Worm (Caenorhabditis elegans) whole organism, L2 larva: ENCODE data around the gene sdhb-1.

Source experiments
- ama-1 ChIP-seq: fragments of 150-350 bp; optimal IDR thresholded peaks from 2 replicates; lab custom pipeline; 2018; ENCODE audit warnings: inconsistent platforms
- nhr-11 ChIP-seq: fragments of 150-350 bp; optimal IDR thresholded peaks from 2 replicates; lab custom pipeline; 2014; ENCODE audit warnings: missing biosample characterization, missing genetic modification characterization
- nhr-77 ChIP-seq: fragments of 150-350 bp; optimal IDR thresholded peaks from 2 replicates; lab custom pipeline; 2014; ENCODE audit warnings: missing biosample characterization, missing genetic modification characterization
- snpc-4 ChIP-seq: fragments of 150-350 bp; optimal IDR thresholded peaks from 2 replicates; lab custom pipeline; 2014; ENCODE audit warnings: missing biosample characterization, missing genetic modification characterization
- ztf-11 ChIP-seq: sonication (generic microtip); optimal IDR thresholded peaks from 2 replicates; lab custom pipeline; 2017; ENCODE audit warnings: missing biosample characterization, missing genetic modification characterization

DNA sequence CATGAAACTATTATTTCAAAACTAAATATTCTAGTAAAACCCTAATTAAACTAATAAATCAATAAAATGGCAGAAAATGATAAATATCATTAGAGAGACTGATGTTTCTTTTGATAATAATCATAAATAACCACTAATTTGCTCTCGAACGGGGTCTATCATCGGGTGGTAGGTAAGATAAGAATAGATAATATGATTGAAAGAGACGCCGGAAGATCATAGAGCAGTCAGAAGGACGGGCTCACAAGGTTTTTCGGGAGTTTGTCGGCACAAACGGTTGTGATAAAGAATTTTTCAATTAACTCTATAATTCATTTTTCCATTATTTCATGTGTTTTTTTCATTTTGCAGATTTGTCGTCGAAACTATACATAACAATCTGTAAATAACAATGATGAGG is 51.5 kb downstream of the sdhb-1 start:
- TF ChIP-seq nhr-77 (tag; lab: Kevin White, UChicago) = no peak
- no peak for TF ChIP-seq nhr-11
- no peak for TF ChIP-seq ama-1 (lab: Kevin White, UChicago)
- no peak for TF ChIP-seq snpc-4 (tag; lab: Kevin White, UChicago)
- TF ChIP-seq ztf-11 (tag; lab: Kevin White, UChicago) = no peak
